Worm (Caenorhabditis elegans) whole organism, midembryonic: Measurements from ENCODE around the gene F52G3.7.

Experiments
- T22C8.4 ChIP-seq: fragments of 200-800 bp; sonication (Bioruptor generic); IDR thresholded peaks from 2 replicates; pipeline ENCODE4 v1.3.6; 2022; ENCODE audit warnings: missing genetic modification characterization, missing compliant biosample characterization
- cog-1 ChIP-seq: sonication (generic microtip); optimal IDR thresholded peaks from 2 replicates; lab custom pipeline; 2016; ENCODE audit warnings: missing genetic modification characterization, missing compliant biosample characterization
- flt-1 ChIP-seq: fragments of 200-800 bp; sonication (Bioruptor generic); IDR thresholded peaks from 2 replicates; pipeline ENCODE4 v1.3.6; 2022; ENCODE audit warnings: missing genetic modification characterization, missing compliant biosample characterization
- klf-2 ChIP-seq: fragments of 200-800 bp; sonication (Bioruptor generic); conservative IDR thresholded peaks from 2 replicates; pipeline ENCODE4 v1.3.6; 2022; ENCODE audit warnings: missing genetic modification reagents, missing genetic modification characterization, missing compliant biosample characterization
- med-1 ChIP-seq: sonication (generic microtip); optimal IDR thresholded peaks from 2 replicates; lab custom pipeline; 2017; ENCODE audit warnings: missing genetic modification characterization, mild to moderate bottlenecking, missing compliant biosample characterization, antibody characterized with exemption, missing genetic modification reagents; ENCODE audit not compliant: insufficient read depth
- ref-1 ChIP-seq: fragments of 200-800 bp; sonication (Bioruptor generic); conservative IDR thresholded peaks from 2 replicates; pipeline ENCODE4 v1.3.6; 2022; ENCODE audit warnings: missing genetic modification reagents, missing genetic modification characterization, missing compliant biosample characterization
- tab-1 ChIP-seq: fragments of 200-800 bp; sonication (Bioruptor generic); IDR thresholded peaks from 2 replicates; pipeline ENCODE4 v1.3.6; 2022; ENCODE audit warnings: missing genetic modification characterization, missing compliant biosample characterization
- ztf-23 ChIP-seq: fragments of 200-800 bp; sonication (Bioruptor generic); IDR thresholded peaks from 2 replicates; pipeline ENCODE4 v1.3.6; 2022; ENCODE audit warnings: missing genetic modification reagents, missing genetic modification characterization, missing compliant biosample characterization
- ztf-29 ChIP-seq: fragments of 200-800 bp; sonication (Bioruptor generic); IDR thresholded peaks from 2 replicates; pipeline ENCODE4 v1.3.6; 2022; ENCODE audit warnings: missing genetic modification reagents, missing genetic modification characterization, missing compliant biosample characterization

Gene F52G3.7

ce11 chrX:16998003-16998402, 34.3 kb downstream of the F52G3.7 start:
- TF ChIP-seq flt-1 (GFP tag; lab: Robert Waterston, UW) (no peak), T22C8.4 (no peak), ztf-23 (GFP tag; lab: Robert Waterston, UW) (no peak), cog-1 (tag; lab: Kevin White, UChicago) (no peak), ref-1 (GFP tag; lab: Robert Waterston, UW) (no peak), med-1 (GFP tag; lab: Kevin White, UChicago) (no peak), tab-1 (GFP tag; lab: Robert Waterston, UW) (no peak), ztf-29 (GFP tag; lab: Robert Waterston, UW) (no peak), klf-2 (no peak)

DNA sequence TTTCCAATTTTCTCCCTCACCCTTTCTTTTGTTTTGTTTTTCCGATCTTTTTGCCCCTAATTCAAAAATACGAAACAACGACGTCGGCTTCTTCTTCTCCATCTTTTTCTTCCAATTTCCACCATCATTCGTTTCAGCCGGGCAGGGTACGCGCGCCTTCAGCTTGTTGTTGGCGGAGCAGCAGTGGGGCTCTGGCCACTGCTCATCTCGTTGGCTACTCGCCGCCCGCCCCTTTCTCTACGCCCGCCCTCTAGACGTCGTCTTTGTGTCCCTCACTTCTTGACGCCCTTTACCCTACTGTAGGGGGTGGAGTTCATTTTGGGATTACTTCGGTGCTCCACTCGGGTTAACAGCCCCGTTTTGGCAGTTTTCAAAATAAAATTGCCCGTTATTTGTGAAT, 35.3 kb downstream of the F52G3.7 start:
- TF ChIP-seq tab-1 (GFP tag; lab: Robert Waterston, UW): no peak
- no peak for TF ChIP-seq ztf-29 (GFP tag; lab: Robert Waterston, UW)
- no peak for TF ChIP-seq flt-1 (GFP tag; lab: Robert Waterston, UW)
- TF ChIP-seq klf-2: no peak
- TF ChIP-seq ztf-23 (GFP tag; lab: Robert Waterston, UW): no peak
- no peak for TF ChIP-seq T22C8.4
- TF ChIP-seq cog-1 (tag; lab: Kevin White, UChicago): no peak
- TF ChIP-seq ref-1 (GFP tag; lab: Robert Waterston, UW): no peak
- TF ChIP-seq med-1 (GFP tag; lab: Kevin White, UChicago): no peak

DNA sequence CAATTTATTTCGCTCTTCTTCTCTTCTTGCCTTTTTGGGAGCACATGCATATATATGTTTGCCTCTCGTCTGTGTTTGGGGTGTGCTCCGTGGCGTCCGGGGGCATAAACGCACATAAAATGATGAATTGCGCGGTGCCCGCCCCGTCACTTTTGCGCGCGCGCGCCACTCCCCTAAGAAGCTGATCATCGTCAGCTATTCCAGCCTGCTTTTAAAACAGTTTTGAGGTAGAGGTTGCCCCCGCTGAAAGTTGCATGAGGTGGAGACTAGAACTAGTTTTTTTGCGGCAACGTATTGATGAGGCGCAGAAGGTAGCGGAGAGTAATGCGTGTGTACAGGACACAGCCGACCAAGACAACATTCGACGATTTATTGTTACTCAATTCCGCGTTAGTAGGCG, 35.9 kb downstream of the F52G3.7 start:
- TF ChIP-seq ztf-23 (GFP tag; lab: Robert Waterston, UW) (peak; percentile 62; the same call in 1 of the 2 replicates), med-1 (GFP tag; lab: Kevin White, UChicago) (no peak)

DNA sequence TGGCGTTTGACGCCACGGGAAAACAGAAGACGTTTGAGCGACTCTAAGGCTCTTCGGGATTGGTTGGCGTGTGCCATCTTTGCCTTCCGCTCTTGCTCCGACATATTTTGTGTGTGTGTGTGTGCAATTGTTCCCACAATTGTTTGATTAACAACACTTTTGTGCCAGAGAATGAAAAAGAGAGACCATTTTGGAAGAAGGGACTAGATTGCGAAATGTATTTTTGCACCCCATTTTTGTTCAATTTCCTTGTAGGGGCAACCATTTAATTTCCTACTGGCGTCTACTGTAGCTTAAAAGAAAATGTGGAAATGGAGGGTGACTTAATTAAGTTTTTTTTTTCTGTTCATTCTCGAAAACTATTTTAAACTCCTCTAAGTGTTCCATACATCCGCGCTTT, 38.4 kb downstream of the F52G3.7 start:
- TF ChIP-seq cog-1 (tag; lab: Kevin White, UChicago): no peak
- no peak for TF ChIP-seq flt-1 (GFP tag; lab: Robert Waterston, UW)

DNA sequence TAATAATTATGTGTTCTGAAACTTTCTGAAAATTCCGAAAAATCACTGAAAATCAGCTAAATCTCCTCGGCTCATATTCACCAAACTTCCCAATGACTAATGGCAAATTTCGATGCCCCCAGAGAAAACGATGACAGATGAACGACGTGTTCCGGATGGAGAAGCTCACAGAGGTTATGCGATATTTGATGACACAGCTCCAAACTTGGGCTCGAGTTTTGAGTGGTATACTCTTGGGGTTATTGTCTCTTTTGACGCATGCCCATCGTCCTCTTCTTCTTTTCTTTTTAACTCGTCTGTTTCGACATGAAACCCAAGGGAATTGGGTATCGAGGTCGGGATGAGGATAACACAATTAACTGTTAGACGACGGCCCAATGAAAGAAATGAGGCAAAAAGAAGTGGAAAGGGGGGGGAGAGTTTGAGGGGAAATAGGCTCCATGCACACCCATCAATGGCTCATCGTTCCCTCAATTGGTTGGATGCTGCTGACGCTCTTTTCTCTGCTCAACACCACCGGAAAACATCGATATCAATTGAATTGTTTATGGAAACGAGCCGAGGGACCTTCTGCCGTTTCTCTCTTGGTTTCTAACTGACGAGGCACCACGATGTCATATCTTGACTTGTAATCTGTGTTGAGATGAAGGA, 39.9 kb downstream of the F52G3.7 start:
- TF ChIP-seq ref-1 (GFP tag; lab: Robert Waterston, UW) (no peak), tab-1 (GFP tag; lab: Robert Waterston, UW) (no peak), cog-1 (tag; lab: Kevin White, UChicago) (no peak), flt-1 (GFP tag; lab: Robert Waterston, UW) (no peak), ztf-23 (GFP tag; lab: Robert Waterston, UW) (no peak), ztf-29 (GFP tag; lab: Robert Waterston, UW) (no peak), T22C8.4 (no peak), klf-2 (no peak), med-1 (GFP tag; lab: Kevin White, UChicago) (no peak)

DNA sequence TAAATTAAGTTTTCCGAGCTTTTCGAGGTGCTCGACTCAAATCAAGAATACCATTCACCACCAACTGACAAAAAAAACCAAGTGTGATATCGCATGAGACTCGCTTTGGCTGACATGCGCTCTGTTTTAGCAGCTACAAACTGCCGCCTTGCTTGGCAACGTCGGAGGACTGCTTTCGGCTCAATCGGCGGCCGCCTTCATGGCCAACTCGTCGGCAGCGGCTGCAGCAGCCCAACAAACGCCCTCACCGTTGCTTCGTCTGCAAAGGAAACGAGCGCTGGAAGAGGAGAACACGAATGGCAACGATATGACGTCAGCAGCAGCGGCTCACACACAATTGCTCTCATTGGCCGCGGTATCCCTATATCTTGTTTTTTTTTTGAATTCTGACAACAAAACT, 43.1 kb downstream of the F52G3.7 start:
- no peak for TF ChIP-seq tab-1 (GFP tag; lab: Robert Waterston, UW)
- no peak for TF ChIP-seq med-1 (GFP tag; lab: Kevin White, UChicago)
- no peak for TF ChIP-seq ref-1 (GFP tag; lab: Robert Waterston, UW)
- TF ChIP-seq klf-2: no peak
- no peak for TF ChIP-seq cog-1 (tag; lab: Kevin White, UChicago)
- TF ChIP-seq ztf-29 (GFP tag; lab: Robert Waterston, UW): no peak
- TF ChIP-seq ztf-23 (GFP tag; lab: Robert Waterston, UW): no peak
- no peak for TF ChIP-seq T22C8.4
- no peak for TF ChIP-seq flt-1 (GFP tag; lab: Robert Waterston, UW)

- TF ChIP-seq tab-1 (GFP tag; lab: Robert Waterston, UW): no peak
- TF ChIP-seq T22C8.4: no peak
These were observed 49.4 kb downstream of the F52G3.7 start, which contains the start of gene F35B3.3 for ce11 chrX:17013162-17013561. F35B3.3 (plus strand) TSS chrX:17013462.
